Worm (Caenorhabditis elegans) whole organism, late embryonic: ENCODE measurements around the gene amph-1.

Experiments
- C08G9.2 ChIP-seq: sonication (generic microtip); optimal IDR thresholded peaks from 2 replicates; lab custom pipeline; 2016; ENCODE audit warnings: mild to moderate bottlenecking, missing genetic modification characterization, moderate library complexity, missing compliant biosample characterization
- ama-1 ChIP-seq: fragments of 150-350 bp; optimal IDR thresholded peaks from 2 replicates; lab custom pipeline; 2014
- ceh-30 ChIP-seq: fragments of 150-350 bp; optimal IDR thresholded peaks from 2 replicates; lab custom pipeline; 2014; ENCODE audit warnings: missing biosample characterization, missing genetic modification characterization
- ceh-6 ChIP-seq: fragments of 200-800 bp; sonication (Bioruptor generic); optimal IDR thresholded peaks from 2 replicates; lab custom pipeline; 2018; ENCODE audit warnings: mild to moderate bottlenecking, missing genetic modification characterization, missing compliant biosample characterization
- dve-1 ChIP-seq: sonication (generic microtip); optimal IDR thresholded peaks from 2 replicates; lab custom pipeline; 2017; ENCODE audit warnings: antibody characterized with exemption, mild to moderate bottlenecking, missing genetic modification characterization, missing compliant biosample characterization
- fax-1 ChIP-seq: sonication (generic microtip); optimal IDR thresholded peaks from 2 replicates; lab custom pipeline; 2016; ENCODE audit warnings: missing genotype, missing genetic modification characterization, missing compliant biosample characterization
- fkh-10 ChIP-seq: fragments of 150-350 bp; optimal IDR thresholded peaks from 2 replicates; lab custom pipeline; 2014; ENCODE audit warnings: missing biosample characterization, missing genetic modification reagents, missing genetic modification characterization
- odd-2 ChIP-seq: sonication (generic microtip); optimal IDR thresholded peaks from 2 replicates; lab custom pipeline; 2017; ENCODE audit warnings: antibody characterized with exemption, mild to moderate bottlenecking, missing genetic modification characterization, missing compliant biosample characterization
- pag-3 ChIP-seq: sonication (generic microtip); optimal IDR thresholded peaks from 2 replicates; lab custom pipeline; 2016; ENCODE audit warnings: missing compliant biosample characterization, missing genetic modification characterization, borderline replicate concordance
- pha-4 ChIP-seq: fragments of 150-350 bp; optimal IDR thresholded peaks from 2 replicates; lab custom pipeline; 2018; ENCODE audit warnings: missing biosample characterization, missing genetic modification reagents, missing genetic modification characterization
- pqm-1 ChIP-seq: sonication (generic microtip); optimal IDR thresholded peaks from 2 replicates; lab custom pipeline; 2016; ENCODE audit warnings: missing genetic modification characterization, missing compliant biosample characterization
- sox-4 ChIP-seq: sonication (generic microtip); optimal IDR thresholded peaks from 2 replicates; lab custom pipeline; 2017; ENCODE audit warnings: mild to moderate bottlenecking, missing genetic modification characterization, inconsistent platforms, missing compliant biosample characterization
- unc-3 ChIP-seq, 2 experiments: fragments of 200-800 bp in 1 of 2; sonication (Bioruptor generic) in 1 of 2; sonication (generic microtip) in 1 of 2; conservative IDR thresholded peaks in 1 of 2; optimal IDR thresholded peaks in 1 of 2; 2 replicates each; pipeline versions ENCODE4 v1.3.6 to Lab custom; 2016 to 2022; ENCODE audit warnings: missing compliant biosample characterization in 2 of 2, missing genetic modification characterization in 2 of 2, missing genetic modification reagents in 1 of 2

- TF ChIP-seq ceh-30 (tag; lab: Kevin White, UChicago) (no peak), ceh-6 (no peak), fkh-10 (GFP tag; lab: Kevin White, UChicago) (no peak), unc-3 (GFP tag; conservative IDR thresholded peaks at IDR 0.05; lab: Robert Waterston, UW) (no peak), unc-3 (tag; optimal IDR thresholded peaks at IDR 0.05; lab: Kevin White, UChicago) (no peak), dve-1 (tag; lab: Kevin White, UChicago) (no peak), odd-2 (no peak), fax-1 (tag; lab: Kevin White, UChicago) (no peak), pqm-1 (tag; lab: Kevin White, UChicago) (no peak), pha-4 (tag; lab: Kevin White, UChicago) (no peak), pag-3 (tag; lab: Kevin White, UChicago) (no peak), sox-4 (tag; lab: Kevin White, UChicago) (no peak), C08G9.2 (tag; lab: Kevin White, UChicago) (no peak), ama-1 (lab: Kevin White, UChicago) (no peak)
Observed at ce11 chrIV:9683433-9683832, 35.8 kb upstream of the amph-1 start, which contains the start of the genes htas-1 and ZK1251.3.
